Fruit fly (Drosophila melanogaster) whole organism, embryonic: ENCODE results near the gene Paf-AHalpha.

ENCODE experiments used
- BtbVII ChIP-seq: fragments of 200-800 bp; sonication (Bioruptor generic); optimal IDR thresholded peaks from 3 replicates; lab custom pipeline; 2017; ENCODE audit warnings: missing biosample characterization, mild to moderate bottlenecking, missing genetic modification characterization
- CG10959 ChIP-seq: fragments of 200-800 bp; sonication (Bioruptor generic); IDR thresholded peaks from 2 replicates; pipeline ENCODE4 v1.3.6; 2022; ENCODE audit warnings: missing biosample characterization, missing genetic modification characterization
- CG11504 ChIP-seq: fragments of 200-800 bp; sonication (Bioruptor generic); optimal IDR thresholded peaks from 3 replicates; lab custom pipeline; 2019; ENCODE audit warnings: missing biosample characterization, mild to moderate bottlenecking, missing genetic modification characterization, moderate library complexity
- CG1233 ChIP-seq: fragments of 200-800 bp; sonication (Bioruptor generic); optimal IDR thresholded peaks from 4 replicates; lab custom pipeline; 2018; ENCODE audit warnings: missing biosample characterization, mild to moderate bottlenecking, missing genetic modification characterization
- CG12659 ChIP-seq: fragments of 200-800 bp; sonication (Bioruptor generic); optimal IDR thresholded peaks from 3 replicates; lab custom pipeline; 2017; ENCODE audit warnings: mild to moderate bottlenecking, missing biosample characterization, missing genetic modification reagents, missing genetic modification characterization
- CG13296 ChIP-seq: fragments of 200-800 bp; sonication (Bioruptor generic); optimal IDR thresholded peaks from 3 replicates; lab custom pipeline; 2018; ENCODE audit warnings: missing biosample characterization, mild to moderate bottlenecking, missing genetic modification characterization
- CG15514 ChIP-seq: fragments of 200-800 bp; sonication (Bioruptor generic); optimal IDR thresholded peaks from 3 replicates; lab custom pipeline; 2017; ENCODE audit warnings: missing biosample characterization, missing genetic modification characterization, mild to moderate bottlenecking, moderate library complexity, missing genetic modification reagents
- CG17829 ChIP-seq: fragments of 200-800 bp; optimal IDR thresholded peaks from 2 replicates; lab custom pipeline; 2019; ENCODE audit warnings: missing biosample characterization, mild to moderate bottlenecking, missing genetic modification characterization, moderate library complexity
- CG2120 ChIP-seq: fragments of 200-800 bp; sonication (Bioruptor generic); optimal IDR thresholded peaks from 3 replicates; lab custom pipeline; 2016; ENCODE audit warnings: missing biosample characterization, missing genetic modification characterization
- CG2202 ChIP-seq: fragments of 200-800 bp; sonication (Bioruptor generic); optimal IDR thresholded peaks from 2 replicates; lab custom pipeline; 2018; ENCODE audit warnings: missing biosample characterization, mild to moderate bottlenecking, missing genetic modification characterization
- CG2678 ChIP-seq: fragments of 200-800 bp; sonication (Bioruptor generic); optimal IDR thresholded peaks from 3 replicates; lab custom pipeline; 2019; ENCODE audit warnings: missing biosample characterization, mild to moderate bottlenecking, missing genetic modification characterization, moderate library complexity
- CG5180 ChIP-seq: fragments of 200-800 bp; sonication (Bioruptor generic); optimal IDR thresholded peaks from 3 replicates; lab custom pipeline; 2017; ENCODE audit warnings: missing biosample characterization, missing genetic modification characterization, mild to moderate bottlenecking, moderate library complexity, missing genetic modification reagents
- CG6765 ChIP-seq: fragments of 200-800 bp; sonication (Bioruptor generic); optimal IDR thresholded peaks from 3 replicates; lab custom pipeline; 2017; ENCODE audit warnings: missing biosample characterization, mild to moderate bottlenecking, missing genetic modification characterization
- CG6854 ChIP-seq: fragments of 200-800 bp; sonication (Bioruptor generic); optimal IDR thresholded peaks from 3 replicates; lab custom pipeline; 2017; ENCODE audit warnings: missing biosample characterization, mild to moderate bottlenecking, missing genetic modification characterization
- CG8290 ChIP-seq, 3 experiments: fragments of 200-800 bp; sonication (Bioruptor generic); optimal IDR thresholded peaks; 2 replicates each; lab custom pipeline; 2016 to 2019; ENCODE audit warnings: missing biosample characterization in 3 of 3, missing genetic modification characterization in 3 of 3, mild to moderate bottlenecking in 2 of 3, moderate library complexity in 1 of 3
- Drgx ChIP-seq: fragments of 200-800 bp; sonication (Bioruptor generic); IDR thresholded peaks from 2 replicates; pipeline ENCODE4 v1.3.6; 2022; ENCODE audit warnings: missing biosample characterization, missing genetic modification characterization
- Ets65A ChIP-seq: fragments of 200-800 bp; sonication (Bioruptor generic); peaks from one replicate; lab custom pipeline; 2016; ENCODE audit warnings: missing biosample characterization, missing genetic modification characterization
- Ets97D ChIP-seq: fragments of 200-800 bp; sonication (Bioruptor generic); optimal IDR thresholded peaks from 3 replicates; lab custom pipeline; 2016; ENCODE audit warnings: missing biosample characterization, missing genetic modification characterization
- Fer1 ChIP-seq: fragments of 200-800 bp; sonication (Bioruptor generic); optimal IDR thresholded peaks from 2 replicates; lab custom pipeline; 2017; ENCODE audit warnings: missing biosample characterization, mild to moderate bottlenecking, missing genetic modification characterization
- Gug ChIP-seq: fragments of 200-800 bp; sonication (Bioruptor generic); IDR thresholded peaks from 4 replicates; pipeline ENCODE4 v1.3.6; 2022; ENCODE audit warnings: missing biosample characterization, missing genetic modification characterization
- H2.0 ChIP-seq: fragments of 200-800 bp; sonication (Bioruptor generic); IDR thresholded peaks from 2 replicates; pipeline ENCODE4 v1.3.6; 2022; ENCODE audit warnings: missing biosample characterization, missing genetic modification characterization
- Hmr ChIP-seq: fragments of 200-800 bp; sonication (Bioruptor generic); optimal IDR thresholded peaks from 3 replicates; lab custom pipeline; 2017; ENCODE audit warnings: mild to moderate bottlenecking, missing biosample characterization, missing genetic modification reagents, missing genetic modification characterization
- MTF-1 ChIP-seq: fragments of 200-800 bp; sonication (Bioruptor generic); optimal IDR thresholded peaks from 2 replicates; lab custom pipeline; 2018; ENCODE audit warnings: missing biosample characterization, mild to moderate bottlenecking, missing genetic modification characterization, borderline replicate concordance
- Med ChIP-seq: fragments of 200-800 bp; sonication (Bioruptor generic); peaks from one replicate; lab custom pipeline; 2016; ENCODE audit warnings: missing biosample characterization, missing genetic modification characterization, mild to moderate bottlenecking, inconsistent platforms, moderate library complexity
- PHDP ChIP-seq: fragments of 200-800 bp; sonication (Bioruptor generic); optimal IDR thresholded peaks from 3 replicates; lab custom pipeline; 2018; ENCODE audit warnings: missing biosample characterization, mild to moderate bottlenecking, missing genetic modification characterization, moderate library complexity
- Rfx ChIP-seq: fragments of 200-800 bp; sonication (Bioruptor generic); IDR thresholded peaks from 2 replicates; pipeline ENCODE4 v1.3.6; 2022; ENCODE audit warnings: missing biosample characterization, missing genetic modification characterization
- Scr ChIP-seq: fragments of 200-800 bp; sonication (Bioruptor generic); IDR thresholded peaks from 2 replicates; pipeline ENCODE4 v1.3.6; 2022; ENCODE audit warnings: missing biosample characterization, missing genetic modification characterization; ENCODE audit not compliant: partially characterized antibody
- bab2 ChIP-seq: fragments of 200-800 bp; sonication (Bioruptor generic); optimal IDR thresholded peaks from 2 replicates; lab custom pipeline; 2016; ENCODE audit warnings: missing biosample characterization, missing genetic modification characterization
- caup ChIP-seq: fragments of 200-800 bp; sonication (Bioruptor generic); optimal IDR thresholded peaks from 3 replicates; lab custom pipeline; 2017; ENCODE audit warnings: missing biosample characterization, mild to moderate bottlenecking, missing genetic modification characterization, moderate library complexity; ENCODE audit not compliant: severe bottlenecking
- dpn ChIP-seq, 2 experiments: fragments of 200-800 bp; sonication (Bioruptor generic); optimal IDR thresholded peaks; 3 replicates each; lab custom pipeline; 2016; ENCODE audit warnings: missing biosample characterization in 2 of 2, missing genetic modification characterization in 2 of 2
- fd96Cb ChIP-seq: fragments of 200-800 bp; sonication (Bioruptor generic); optimal IDR thresholded peaks from 2 replicates; lab custom pipeline; 2018; ENCODE audit warnings: missing biosample characterization, mild to moderate bottlenecking, missing genetic modification characterization, moderate library complexity
- gsb ChIP-seq: fragments of 200-800 bp; sonication (Bioruptor generic); IDR thresholded peaks from 2 replicates; pipeline ENCODE4 v1.3.6; 2022; ENCODE audit warnings: missing biosample characterization, missing genetic modification characterization
- gt ChIP-seq: fragments of 200-800 bp; sonication (Bioruptor generic); IDR thresholded peaks from 2 replicates; pipeline ENCODE4 v1.3.6; 2022; ENCODE audit warnings: missing biosample characterization, missing genetic modification characterization
- lab ChIP-seq: fragments of 200-800 bp; sonication (Bioruptor generic); optimal IDR thresholded peaks from 3 replicates; lab custom pipeline; 2017; ENCODE audit warnings: missing biosample characterization, missing genetic modification characterization, mild to moderate bottlenecking, moderate library complexity, missing genetic modification reagents
- lmd ChIP-seq: fragments of 200-800 bp; sonication (Bioruptor generic); IDR thresholded peaks from 2 replicates; pipeline ENCODE4 v1.3.6; 2022; ENCODE audit warnings: missing biosample characterization, missing genetic modification characterization
- org-1 ChIP-seq: fragments of 200-800 bp; sonication (Bioruptor generic); optimal IDR thresholded peaks from 2 replicates; lab custom pipeline; 2017; ENCODE audit warnings: missing biosample characterization, missing genetic modification characterization
- row ChIP-seq: fragments of 200-800 bp; sonication (Bioruptor generic); IDR thresholded peaks from 3 replicates; pipeline ENCODE4 v1.3.6; 2022; ENCODE audit warnings: missing biosample characterization, missing genetic modification characterization
- sd ChIP-seq: fragments of 200-800 bp; sonication (Bioruptor generic); optimal IDR thresholded peaks from 3 replicates; lab custom pipeline; 2018; ENCODE audit warnings: missing biosample characterization, mild to moderate bottlenecking, missing genetic modification characterization, moderate library complexity
- sens ChIP-seq: fragments of 200-800 bp; sonication (Bioruptor generic); peaks from one replicate; lab custom pipeline; 2016; ENCODE audit warnings: missing biosample characterization, missing genetic modification characterization
- sima ChIP-seq: fragments of 200-800 bp; sonication (Bioruptor generic); optimal IDR thresholded peaks from 2 replicates; lab custom pipeline; 2016; ENCODE audit warnings: missing biosample characterization, missing genetic modification characterization
- sob ChIP-seq: fragments of 200-800 bp; sonication (Bioruptor generic); IDR thresholded peaks from 2 replicates; pipeline ENCODE4 v1.3.6; 2022; ENCODE audit warnings: missing biosample characterization, missing genetic modification characterization
- tgo ChIP-seq: fragments of 200-800 bp; sonication (Bioruptor generic); IDR thresholded peaks from 3 replicates; pipeline ENCODE4 v1.3.6; 2022; ENCODE audit warnings: missing biosample characterization, missing genetic modification characterization

The Paf-AHalpha gene

DNA sequence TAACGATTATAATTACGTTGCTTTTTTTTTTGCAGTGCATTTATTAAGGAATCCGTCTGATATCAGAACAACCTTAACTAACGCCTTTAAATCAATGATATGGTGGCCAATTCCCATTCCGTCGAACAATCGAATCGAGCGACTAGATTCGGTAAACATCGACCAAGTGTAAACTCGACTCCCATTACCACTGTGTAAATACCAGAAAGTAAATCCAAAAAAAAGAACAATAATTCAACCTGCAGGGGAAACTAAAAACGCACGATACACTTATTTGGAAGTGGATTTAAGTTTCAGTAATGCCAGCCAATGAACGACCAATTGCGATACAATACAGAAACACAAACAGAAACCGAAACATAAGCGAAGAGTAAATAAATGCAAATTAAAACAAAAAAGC, 20.1 kb upstream of the Paf-AHalpha start:
- TF ChIP-seq bab2, result peak; percentile 10
- TF ChIP-seq CG12659 (GFP tag; lab: Kevin White, UChicago), result peak; percentile 5
- TF ChIP-seq sens (GFP tag; lab: Kevin White, UChicago), result peak; percentile 61
- peak; percentile 40; the same call in 1 of the 2 replicates for TF ChIP-seq Rfx (GFP tag; lab: Robert Waterston, UW)
- no peak for TF ChIP-seq gt
- TF ChIP-seq Ets97D (GFP tag; lab: Kevin White, UChicago), result no peak
- no peak for TF ChIP-seq sima (GFP tag; lab: Kevin White, UChicago)
- no peak for TF ChIP-seq CG10959 (GFP tag; lab: Robert Waterston, UW)
- TF ChIP-seq MTF-1 (GFP tag; lab: Kevin White, UChicago), result peak; percentile 6
- no peak for TF ChIP-seq org-1 (GFP tag; lab: Kevin White, UChicago)
- TF ChIP-seq CG1233 (GFP tag; lab: Kevin White, UChicago), result peak; percentile 24
- TF ChIP-seq Hmr, result peak; percentile 49
- no peak for TF ChIP-seq gsb (GFP tag; lab: Robert Waterston, UW)
- TF ChIP-seq Gug (GFP tag; lab: Robert Waterston, UW), result no peak
- peak; percentile 11 for TF ChIP-seq PHDP
- TF ChIP-seq CG6765 (GFP tag; lab: Kevin White, UChicago), result peak; percentile 6
- peak; percentile 78 for TF ChIP-seq Ets65A
- peak; percentile 7 for TF ChIP-seq CG2120
- no peak for TF ChIP-seq Scr (GFP tag; lab: Robert Waterston, UW)
- no peak for TF ChIP-seq H2.0 (GFP tag; lab: Robert Waterston, UW)
- peak; percentile 17 for TF ChIP-seq BtbVII (GFP tag; lab: Kevin White, UChicago)
- TF ChIP-seq CG6854 (GFP tag; lab: Kevin White, UChicago), result peak; percentile 11
- no peak for TF ChIP-seq CG2202
- TF ChIP-seq sob (GFP tag; lab: Robert Waterston, UW), result peak; percentile 25; the same call in 1 of the 2 replicates
- peak; percentile 21 for TF ChIP-seq Fer1
- no peak for TF ChIP-seq CG8290 (GFP tag; optimal IDR thresholded peaks at IDR 0.05; lab: Kevin White, UChicago)
- peak in 1 of 2 experiments; percentile 45 for TF ChIP-seq CG8290 (tag; optimal IDR thresholded peaks at IDR 0.05; lab: Kevin White, UChicago)
- TF ChIP-seq sd (tag; lab: Kevin White, UChicago), result peak; percentile 17
- TF ChIP-seq CG17829 (tag; lab: Kevin White, UChicago), result no peak
- peak; percentile 46 for TF ChIP-seq CG13296 (GFP tag; lab: Kevin White, UChicago)
- peak; percentile 34 for TF ChIP-seq caup (GFP tag; lab: Kevin White, UChicago)
- TF ChIP-seq lmd, result no peak
- TF ChIP-seq CG5180 (GFP tag; lab: Kevin White, UChicago), result no peak
- peak; percentile 3 for TF ChIP-seq CG15514 (GFP tag; lab: Kevin White, UChicago)
- peak; percentile 21 for TF ChIP-seq CG2678
- TF ChIP-seq lab (GFP tag; lab: Kevin White, UChicago), result peak; percentile 22
- TF ChIP-seq dpn (GFP tag; optimal IDR thresholded peaks at IDR 0.05; lab: Kevin White, UChicago), result peak in 1 of 2 experiments; percentile 6
- TF ChIP-seq Med, result peak; percentile 69

DNA sequence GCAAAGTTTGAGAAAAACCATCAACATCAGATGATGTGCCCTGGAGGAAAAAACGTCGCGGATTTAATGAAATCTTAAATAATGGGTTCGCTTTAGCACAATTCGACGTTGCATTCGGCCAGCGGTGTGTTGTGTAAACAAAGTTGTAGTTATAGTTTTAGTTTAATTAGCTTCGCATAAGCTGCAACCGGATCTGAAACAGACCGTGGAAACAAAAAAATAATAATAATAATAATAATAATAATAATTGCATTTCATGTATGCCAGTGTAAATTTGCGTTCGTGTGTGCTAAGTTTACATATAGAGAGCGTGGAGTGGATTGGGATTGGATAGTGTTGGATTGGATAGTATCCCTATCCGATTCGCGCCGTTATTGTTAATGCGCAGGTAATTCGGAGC, 19.4 kb upstream of the Paf-AHalpha start:
- TF ChIP-seq CG2678 (peak; percentile 10), Drgx (GFP tag; lab: Robert Waterston, UW) (0 out of 2 replicates have a peak, but pooled peaks have one; percentile 20), CG6765 (GFP tag; lab: Kevin White, UChicago) (peak; percentile 9), row (0 out of 3 replicates have a peak, but pooled peaks have one; percentile 8), fd96Cb (tag; lab: Kevin White, UChicago) (no peak), tgo (GFP tag; lab: Robert Waterston, UW) (no peak), CG11504 (tag; lab: Kevin White, UChicago) (peak; percentile 8)
